Worm (Caenorhabditis elegans): Measurements from ENCODE around the gene C25E10.10.

The C25E10.10 gene

DNA sequence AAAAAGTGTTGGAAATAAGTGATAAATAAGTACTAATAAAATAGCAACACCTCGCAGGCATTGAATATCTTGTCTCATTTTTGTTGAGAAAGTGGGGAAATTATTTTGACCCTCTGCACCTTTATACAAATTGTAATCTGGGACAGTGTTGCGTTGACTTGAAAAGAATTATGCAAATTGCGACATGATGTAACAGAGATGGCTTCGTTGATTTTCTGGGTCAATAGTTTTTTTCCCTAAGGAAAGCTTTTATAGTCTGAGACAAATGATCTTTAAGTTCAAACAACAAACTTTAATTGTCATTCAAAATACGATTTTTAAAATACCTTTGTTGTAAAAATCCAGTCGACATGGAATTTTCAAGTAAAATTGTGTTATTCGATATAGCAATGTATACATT lies 31.4 kb downstream of the C25E10.10 start, which contains the start of gene bus-1:
TSS of gene bus-1 (minus strand) at position 101 of the 400 bp plus-strand sequence.
- TF ChIP-seq unc-3 (GFP tag; conservative IDR thresholded peaks at IDR 0.05) (no peak), unc-3 (tag; optimal IDR thresholded peaks at IDR 0.05) (no peak), hlh-8 (tag; optimal IDR thresholded peaks at IDR 0.05) (no peak), ceh-14 (tag; optimal IDR thresholded peaks at IDR 0.05) (no peak), T23F11.4 (GFP tag; optimal IDR thresholded peaks at IDR 0.05) (no peak), ceh-9 (tag; optimal IDR thresholded peaks at IDR 0.05) (no peak), K02D7.2 (tag; optimal IDR thresholded peaks at IDR 0.05) (no peak), lin-11 (tag; optimal IDR thresholded peaks at IDR 0.05) (no peak), ztf-16 (tag; optimal IDR thresholded peaks at IDR 0.05) (no peak), dmd-4 (tag; optimal IDR thresholded peaks at IDR 0.05; ENCODE audit: borderline replicate concordance) (no peak)

DNA sequence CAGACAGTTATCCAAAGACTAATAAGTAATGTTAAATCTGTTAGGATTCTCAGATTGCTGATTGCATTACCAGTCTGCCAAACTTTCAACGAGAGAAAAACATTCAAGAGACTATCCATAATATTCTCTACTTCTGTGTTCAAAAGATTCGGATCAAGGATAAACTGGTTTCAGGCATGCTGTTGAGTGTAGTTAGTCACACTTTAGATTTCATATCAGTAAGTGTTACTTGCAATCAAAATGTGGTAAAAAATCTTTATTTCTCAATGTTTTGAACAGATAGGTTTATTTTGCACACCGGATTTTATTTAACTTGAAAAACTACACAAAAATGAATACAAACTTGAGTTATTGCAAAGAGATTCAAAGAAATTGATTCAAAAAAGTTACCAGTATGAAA lies 34.1 kb downstream of the C25E10.10 start, which contains the start of gene oac-41:
TSS of gene oac-41 (minus strand) at position 101 of the 400 bp plus-strand sequence.
- TF ChIP-seq ets-4 (tag; optimal IDR thresholded peaks at IDR 0.05) (no peak), unc-86 (tag; optimal IDR thresholded peaks at IDR 0.05) (no peak), unc-42 (tag; optimal IDR thresholded peaks at IDR 0.05) (no peak), zip-5 (tag; optimal IDR thresholded peaks at IDR 0.05) (no peak), pag-3 (tag; optimal IDR thresholded peaks at IDR 0.05; ENCODE audit: borderline replicate concordance) (no peak), pax-1 (tag; optimal IDR thresholded peaks at IDR 0.05) (no peak), ceh-45 (GFP tag; IDR thresholded peaks at IDR 0.05) (no peak), ref-2 (tag; optimal IDR thresholded peaks at IDR 0.05) (no peak), ceh-6 (GFP tag; optimal IDR thresholded peaks at IDR 0.05) (no peak), elt-4 (tag; optimal IDR thresholded peaks at IDR 0.05) (no peak), sdc-2 (tag; optimal IDR thresholded peaks at IDR 0.05) (no peak), lim-6 (tag; optimal IDR thresholded peaks at IDR 0.05) (no peak), fkh-6 (tag; optimal IDR thresholded peaks at IDR 0.05) (no peak), ceh-14 (tag; optimal IDR thresholded peaks at IDR 0.05) (no peak), Y22D7AL.16 (tag; optimal IDR thresholded peaks at IDR 0.05) (no peak), ztf-16 (tag; optimal IDR thresholded peaks at IDR 0.05) (no peak), ceh-19 (GFP tag; optimal IDR thresholded peaks at IDR 0.05) (no peak), gmeb-2 (tag; optimal IDR thresholded peaks at IDR 0.05) (no peak), eyg-1 (tag; optimal IDR thresholded peaks at IDR 0.05) (no peak), ceh-2 (tag; optimal IDR thresholded peaks at IDR 0.05) (no peak)

ce11 chrV:9018871-9019270 lies 37.3 kb downstream of the C25E10.10 start:
- TF ChIP-seq lim-6 (tag; optimal IDR thresholded peaks at IDR 0.05) (no peak), nhr-11 (tag; optimal IDR thresholded peaks at IDR 0.05) (no peak), hlh-8 (tag; optimal IDR thresholded peaks at IDR 0.05) (no peak), syd-9 (tag; optimal IDR thresholded peaks at IDR 0.05) (no peak), ceh-48 (tag; optimal IDR thresholded peaks at IDR 0.05) (no peak)

DNA sequence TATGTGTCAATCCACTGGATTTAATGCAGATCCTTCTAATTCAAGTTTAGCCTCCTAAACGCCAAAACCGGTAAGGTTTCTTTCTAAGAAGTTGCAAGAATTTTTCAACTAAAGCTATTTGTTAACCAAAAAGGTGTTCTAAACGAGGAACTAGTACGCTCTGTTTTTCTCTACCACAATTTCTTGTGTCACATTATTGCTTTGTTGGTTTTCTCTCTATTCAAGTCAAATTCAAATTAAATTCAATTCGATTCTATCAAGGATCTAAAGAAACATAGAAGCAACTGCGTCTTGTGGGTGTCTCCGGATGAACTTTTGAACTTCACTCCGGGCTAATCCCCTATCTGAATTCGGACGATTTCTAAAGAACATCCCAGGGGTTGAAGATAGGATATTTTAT lies 39.7 kb downstream of the C25E10.10 start, which contains the start of gene oac-40:
TSS of gene oac-40 (plus strand) at position 301 of the 400 bp plus-strand sequence.
- no peak for TF ChIP-seq mec-3 (tag; optimal IDR thresholded peaks at IDR 0.05; ENCODE audit: borderline replicate concordance)
- TF ChIP-seq hlh-30 (tag; optimal IDR thresholded peaks at IDR 0.05; ENCODE audit: insufficient read depth): no peak

ce11 chrV:9015540-9015939 lies 40.6 kb downstream of the C25E10.10 start, which contains the start of gene srt-18:
srt-18 (minus strand) TSS chrV:9015640.
- TF ChIP-seq fax-1 (tag; optimal IDR thresholded peaks at IDR 0.05): no peak
- TF ChIP-seq ceh-14 (tag; optimal IDR thresholded peaks at IDR 0.05): no peak
- no peak for TF ChIP-seq madf-2 (tag; optimal IDR thresholded peaks at IDR 0.05)
- no peak for TF ChIP-seq ceh-19 (GFP tag; optimal IDR thresholded peaks at IDR 0.05)
- no peak for TF ChIP-seq ceh-30 (tag; optimal IDR thresholded peaks at IDR 0.05)
- TF ChIP-seq pros-1 (tag; optimal IDR thresholded peaks at IDR 0.05): no peak
- TF ChIP-seq ama-1 (optimal IDR thresholded peaks at IDR 0.05): no peak
- no peak for TF ChIP-seq elt-2 (tag; optimal IDR thresholded peaks at IDR 0.05)
- no peak for TF ChIP-seq unc-86 (tag; optimal IDR thresholded peaks at IDR 0.05)
- TF ChIP-seq hlh-6 (tag; optimal IDR thresholded peaks at IDR 0.05): no peak
- no peak for TF ChIP-seq elt-4 (tag; optimal IDR thresholded peaks at IDR 0.05)
- no peak for TF ChIP-seq rnt-1 (tag; optimal IDR thresholded peaks at IDR 0.05)
- TF ChIP-seq pqm-1 (tag; optimal IDR thresholded peaks at IDR 0.05): no peak
- TF ChIP-seq C38D4.7 (GFP tag; optimal IDR thresholded peaks at IDR 0.05): no peak
- TF ChIP-seq unc-3 (GFP tag; conservative IDR thresholded peaks at IDR 0.05): no peak
- no peak for TF ChIP-seq unc-3 (tag; optimal IDR thresholded peaks at IDR 0.05)
- TF ChIP-seq zip-5 (tag; optimal IDR thresholded peaks at IDR 0.05): no peak
- TF ChIP-seq lim-6 (tag; optimal IDR thresholded peaks at IDR 0.05): no peak
- TF ChIP-seq lin-11 (tag; optimal IDR thresholded peaks at IDR 0.05): no peak
- no peak for TF ChIP-seq hlh-13 (GFP tag; optimal IDR thresholded peaks at IDR 0.05)
- TF ChIP-seq pha-4 (tag; optimal IDR thresholded peaks at IDR 0.05): no peak
